Worm (Caenorhabditis elegans): ENCODE measurements around the gene gcn-1.

The gcn-1 gene

ce11 chrIII:2132059-2132458 is 19.7 kb upstream of the gcn-1 start (continued):
- no peak for TF ChIP-seq C34B4.2 (tag; optimal IDR thresholded peaks at IDR 0.05)
- TF ChIP-seq sptf-1 (tag; optimal IDR thresholded peaks at IDR 0.05) = no peak
- no peak for TF ChIP-seq fkh-10 (GFP tag; optimal IDR thresholded peaks at IDR 0.05)
- TF ChIP-seq aha-1 (tag; optimal IDR thresholded peaks at IDR 0.05) = no peak
- no peak for TF ChIP-seq nhr-71 (tag; optimal IDR thresholded peaks at IDR 0.05)
- no peak for TF ChIP-seq zip-4 (GFP tag; optimal IDR thresholded peaks at IDR 0.05)
- peak; percentile 8 for TF ChIP-seq fos-1 (tag; optimal IDR thresholded peaks at IDR 0.05)
- no peak for TF ChIP-seq C16A3.4 (tag; optimal IDR thresholded peaks at IDR 0.05)
- no peak for TF ChIP-seq isw-1 (GFP tag; IDR thresholded peaks at IDR 0.05)
- TF ChIP-seq blmp-1 (tag; optimal IDR thresholded peaks at IDR 0.05) = peak; percentile 54
- peak; percentile 8 for TF ChIP-seq swsn-7 (tag; optimal IDR thresholded peaks at IDR 0.05)
- TF ChIP-seq C04F5.9 (tag; optimal IDR thresholded peaks at IDR 0.05) = no peak
- no peak for TF ChIP-seq nhr-90 (tag; optimal IDR thresholded peaks at IDR 0.05; ENCODE audit: poor library complexity)
- peak; percentile 1 to 43 for TF ChIP-seq lsy-2 (tag; optimal IDR thresholded peaks at IDR 0.05)
- TF ChIP-seq lin-14 (GFP tag; optimal IDR thresholded peaks at IDR 0.05) = peak; percentile 61
- TF ChIP-seq grh-1 (GFP tag; IDR thresholded peaks at IDR 0.05) = no peak
- no peak for TF ChIP-seq lin-15B (tag; optimal IDR thresholded peaks at IDR 0.05)
- peak; percentile 44 for TF ChIP-seq snu-23 (GFP tag; optimal IDR thresholded peaks at IDR 0.05)
- TF ChIP-seq lir-3 (tag; optimal IDR thresholded peaks at IDR 0.05; ENCODE audit: poor library complexity) = no peak
- TF ChIP-seq xbp-1 (tag; optimal IDR thresholded peaks at IDR 0.05) = no peak
- no peak for TF ChIP-seq pax-3 (tag; optimal IDR thresholded peaks at IDR 0.05)
- TF ChIP-seq vab-15 (tag; optimal IDR thresholded peaks at IDR 0.05) = no peak
- TF ChIP-seq nhr-85 (tag) = no peak
- TF ChIP-seq dpl-1 (GFP tag; optimal IDR thresholded peaks at IDR 0.05) = no peak
- TF ChIP-seq unc-30 (tag; optimal IDR thresholded peaks at IDR 0.05) = no peak
- TF ChIP-seq tbx-2 (tag; optimal IDR thresholded peaks at IDR 0.05) = no peak
- no peak for TF ChIP-seq nhr-47 (tag; optimal IDR thresholded peaks at IDR 0.05)
- TF ChIP-seq sox-4 (tag; optimal IDR thresholded peaks at IDR 0.05) = no peak
- TF ChIP-seq nhr-237 (tag; optimal IDR thresholded peaks at IDR 0.05) = no peak
- TF ChIP-seq nhr-77 (tag; optimal IDR thresholded peaks at IDR 0.05) = no peak
- no peak for TF ChIP-seq skn-1 (tag; optimal IDR thresholded peaks at IDR 0.05)
- TF ChIP-seq ceh-82 (tag; optimal IDR thresholded peaks at IDR 0.05) = peak in 1 of 3 experiments; percentile 17
- TF ChIP-seq unc-98 (GFP tag; IDR thresholded peaks at IDR 0.05) = no peak
- no peak for TF ChIP-seq ceh-90 (tag; optimal IDR thresholded peaks at IDR 0.05)
- no peak for TF ChIP-seq sup-37 (GFP tag; optimal IDR thresholded peaks at IDR 0.05)
- no peak for TF ChIP-seq mdl-1 (tag; optimal IDR thresholded peaks at IDR 0.05)
- TF ChIP-seq alr-1 (tag; optimal IDR thresholded peaks at IDR 0.05; ENCODE audit: borderline replicate concordance) = no peak
- TF ChIP-seq hlh-17 (GFP tag; optimal IDR thresholded peaks at IDR 0.05; ENCODE audit: borderline replicate concordance) = no peak
- no peak for TF ChIP-seq nhr-76 (tag; optimal IDR thresholded peaks at IDR 0.05)
- TF ChIP-seq lin-39 (tag; optimal IDR thresholded peaks at IDR 0.05) = no peak
- TF ChIP-seq rnt-1 (tag; optimal IDR thresholded peaks at IDR 0.05) = no peak
- TF ChIP-seq Y116A8C.19 (tag; optimal IDR thresholded peaks at IDR 0.05; ENCODE audit: borderline replicate concordance) = no peak
- no peak for TF ChIP-seq egl-13 (tag; optimal IDR thresholded peaks at IDR 0.05)
- TF ChIP-seq ceh-88 (GFP tag; IDR thresholded peaks at IDR 0.05) = no peak
- TF ChIP-seq mef-2 (tag; optimal IDR thresholded peaks at IDR 0.05) = no peak
- TF ChIP-seq nhr-11 (tag; optimal IDR thresholded peaks at IDR 0.05) = no peak
- no peak for TF ChIP-seq hlh-4 (tag; optimal IDR thresholded peaks at IDR 0.05)
- no peak for TF ChIP-seq ztf-4 (tag; optimal IDR thresholded peaks at IDR 0.05)
- peak in 1 of 6 experiments; percentile 5 for TF ChIP-seq elt-3 (tag; optimal IDR thresholded peaks at IDR 0.05)
- no peak for TF ChIP-seq F16B12.6 (tag; optimal IDR thresholded peaks at IDR 0.05)
- no peak for TF ChIP-seq ets-5 (GFP tag; IDR thresholded peaks at IDR 0.05)
- TF ChIP-seq pag-3 (tag; optimal IDR thresholded peaks at IDR 0.05; ENCODE audit: borderline replicate concordance, insufficient read depth) = no peak
- TF ChIP-seq dsc-1 (tag; optimal IDR thresholded peaks at IDR 0.05) = peak; percentile 36
- TF ChIP-seq nhr-12 (tag; optimal IDR thresholded peaks at IDR 0.05) = no peak
